Worm (Caenorhabditis elegans) whole organism, L4 larva: ENCODE data around the gene fkh-5.

Experiments
- F49E8.2 ChIP-seq: sonication (generic microtip); optimal IDR thresholded peaks from 2 replicates; lab custom pipeline; 2016; ENCODE audit warnings: missing compliant biosample characterization, mild to moderate bottlenecking, missing genetic modification characterization, borderline replicate concordance
- cey-2 ChIP-seq: sonication (generic microtip); optimal IDR thresholded peaks from 3 replicates; lab custom pipeline; 2017; ENCODE audit warnings: missing genetic modification characterization, mild to moderate bottlenecking, missing compliant biosample characterization, antibody characterized with exemption, borderline replicate concordance; ENCODE audit not compliant: insufficient read depth
- egl-27 ChIP-seq: sonication (generic microtip); optimal IDR thresholded peaks from 3 replicates; lab custom pipeline; 2017; ENCODE audit warnings: missing biosample characterization, missing genetic modification reagents, missing genetic modification characterization
- jun-1 ChIP-seq: fragments of 150-350 bp; optimal IDR thresholded peaks from 2 replicates; lab custom pipeline; 2014; ENCODE audit warnings: missing biosample characterization, missing genetic modification reagents, missing genetic modification characterization
- nhr-237 ChIP-seq: sonication (generic microtip); optimal IDR thresholded peaks from 2 replicates; lab custom pipeline; 2017; ENCODE audit warnings: missing biosample characterization, missing genetic modification characterization
- nhr-25 ChIP-seq: sonication (generic microtip); optimal IDR thresholded peaks from 2 replicates; lab custom pipeline; 2017; ENCODE audit warnings: missing genetic modification characterization, mild to moderate bottlenecking, missing compliant biosample characterization, antibody characterized with exemption, moderate library complexity, borderline replicate concordance; ENCODE audit not compliant: insufficient read depth
- ztf-11 ChIP-seq: fragments of 150-350 bp; optimal IDR thresholded peaks from 2 replicates; lab custom pipeline; 2014; ENCODE audit warnings: missing biosample characterization, missing genetic modification characterization

ce11 chrIII:4875663-4876062, 31.2 kb downstream of the fkh-5 start:
- TF ChIP-seq nhr-25 (no peak), cey-2 (no peak), egl-27 (tag; lab: Kevin White, UChicago) (no peak), jun-1 (no peak), F49E8.2 (tag; lab: Kevin White, UChicago) (no peak), nhr-237 (tag; lab: Kevin White, UChicago) (no peak), ztf-11 (tag; lab: Kevin White, UChicago) (no peak)
